Worm (Caenorhabditis elegans) whole organism, young adult: ENCODE results near the gene sra-33.

Source experiments
- F55B11.4 ChIP-seq: sonication (generic microtip); optimal IDR thresholded peaks from 2 replicates; lab custom pipeline; 2016; ENCODE audit warnings: missing compliant biosample characterization, missing genetic modification characterization, borderline replicate concordance; ENCODE audit not compliant: insufficient read depth
- ama-1 ChIP-seq, 3 experiments: fragments of 150-350 bp in 1 of 3; sonication (generic microtip) in 2 of 3; optimal IDR thresholded peaks; 2 replicates each; lab custom pipeline; 2014 to 2018; ENCODE audit warnings: missing biosample characterization in 2 of 3, missing genetic modification characterization in 2 of 3, missing genetic modification reagents in 2 of 3
- atf-7 ChIP-seq: sonication (generic microtip); optimal IDR thresholded peaks from 2 replicates; lab custom pipeline; 2017; ENCODE audit warnings: mild to moderate bottlenecking, missing genetic modification characterization, missing compliant biosample characterization
- bed-1 ChIP-seq: fragments of 200-800 bp; sonication (Bioruptor generic); IDR thresholded peaks from 2 replicates; pipeline ENCODE4 v1.3.6; 2022; ENCODE audit warnings: missing genetic modification reagents, missing genetic modification characterization, missing compliant biosample characterization
- cebp-1 ChIP-seq, 2 experiments: fragments of 200-800 bp in 1 of 2; sonication (Bioruptor generic) in 1 of 2; sonication (generic microtip) in 1 of 2; IDR thresholded peaks in 1 of 2; optimal IDR thresholded peaks in 1 of 2; 2 replicates each; pipeline versions ENCODE4 v1.3.6 to Lab custom; 2017 to 2022; ENCODE audit warnings: missing compliant biosample characterization in 2 of 2, missing genetic modification characterization in 2 of 2, mild to moderate bottlenecking in 1 of 2, missing genetic modification reagents in 1 of 2, moderate library complexity in 1 of 2
- fkh-3 ChIP-seq: sonication (generic microtip); optimal IDR thresholded peaks from 2 replicates; lab custom pipeline; 2016; ENCODE audit warnings: mild to moderate bottlenecking, missing genetic modification characterization, missing compliant biosample characterization
- hlh-26 ChIP-seq: fragments of 200-800 bp; sonication (Bioruptor generic); conservative IDR thresholded peaks from 2 replicates; pipeline ENCODE4 v1.3.6; 2022; ENCODE audit warnings: missing genetic modification reagents, missing genetic modification characterization, missing compliant biosample characterization
- madf-6 ChIP-seq: fragments of 200-800 bp; sonication (Bioruptor generic); IDR thresholded peaks from 2 replicates; pipeline ENCODE4 v1.3.6; 2022; ENCODE audit warnings: missing genetic modification reagents, missing genetic modification characterization, missing compliant biosample characterization
- nhr-90 ChIP-seq: sonication (generic microtip); optimal IDR thresholded peaks from 2 replicates; lab custom pipeline; 2016; ENCODE audit warnings: missing genotype, mild to moderate bottlenecking, missing genetic modification characterization, missing compliant biosample characterization
- pbrm-1 ChIP-seq: fragments of 200-800 bp; sonication (Bioruptor generic); IDR thresholded peaks from 2 replicates; pipeline ENCODE4 v1.3.6; 2022; ENCODE audit warnings: missing genetic modification reagents, missing genetic modification characterization, missing compliant biosample characterization
- unc-130 ChIP-seq: sonication (generic microtip); optimal IDR thresholded peaks from 2 replicates; lab custom pipeline; 2016; ENCODE audit warnings: missing genetic modification reagents, missing genetic modification characterization, missing compliant biosample characterization
- unc-62 ChIP-seq: fragments of 150-350 bp; optimal IDR thresholded peaks from 2 replicates; lab custom pipeline; 2014; ENCODE audit warnings: missing biosample characterization, missing genetic modification reagents, missing genetic modification characterization
- ztf-6 ChIP-seq: fragments of 200-800 bp; sonication (Bioruptor generic); IDR thresholded peaks from 2 replicates; pipeline ENCODE4 v1.3.6; 2022; ENCODE audit warnings: missing genetic modification reagents, missing genetic modification characterization, missing compliant biosample characterization

- no peak for TF ChIP-seq unc-62 (GFP tag; lab: Kevin White, UChicago)
- TF ChIP-seq bed-1 (GFP tag; lab: Robert Waterston, UW): no peak
- TF ChIP-seq atf-7: no peak
- no peak for TF ChIP-seq ama-1 (optimal IDR thresholded peaks at IDR 0.05; lab: Kevin White, UChicago)
- TF ChIP-seq ama-1 (GFP tag; optimal IDR thresholded peaks at IDR 0.05; lab: Kevin White, UChicago): no peak
- no peak for TF ChIP-seq cebp-1 (GFP tag; IDR thresholded peaks at IDR 0.05; lab: Robert Waterston, UW)
- TF ChIP-seq cebp-1 (tag; optimal IDR thresholded peaks at IDR 0.05; lab: Kevin White, UChicago): no peak
- TF ChIP-seq madf-6 (GFP tag; lab: Robert Waterston, UW): no peak
- TF ChIP-seq ztf-6 (GFP tag; lab: Robert Waterston, UW): no peak
- TF ChIP-seq unc-130: no peak
- no peak for TF ChIP-seq nhr-90 (tag; lab: Kevin White, UChicago)
- no peak for TF ChIP-seq fkh-3
- TF ChIP-seq pbrm-1: no peak
- no peak for TF ChIP-seq F55B11.4 (tag; lab: Kevin White, UChicago)
- no peak for TF ChIP-seq hlh-26 (GFP tag; lab: Robert Waterston, UW)
Measured at ce11 chrII:4523122-4523672, 13.8 kb downstream of the sra-33 start, which contains the start of the genes B0304.4 and B0304.2.
